Worm (Caenorhabditis elegans): ENCODE results near the gene T19C4.1.

T19C4.1 gene

DNA sequence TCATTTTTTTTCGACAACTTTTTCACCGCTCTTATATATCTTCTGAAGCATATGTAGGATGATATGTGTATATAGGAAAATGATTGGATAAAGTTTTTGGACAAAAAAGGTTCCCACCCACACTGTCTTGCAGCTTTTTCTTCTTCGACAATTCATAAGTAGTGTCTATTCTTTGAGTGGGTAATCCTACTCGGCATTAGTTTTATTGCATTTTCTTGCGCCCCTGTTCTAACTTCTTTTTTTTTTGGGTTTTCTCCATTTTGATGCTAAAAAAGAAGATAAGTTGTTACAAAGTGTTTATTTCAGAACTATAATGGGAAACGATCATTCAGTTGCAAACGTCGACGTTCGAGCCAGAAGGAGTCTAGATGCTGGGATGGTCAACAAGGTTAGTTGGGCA lies 15.2 kb upstream of the T19C4.1 start, which contains the start of gene glb-3:
Gene glb-3, plus strand, starts transcription at position 301 of the 400 bp plus-strand sequence.
- no peak for TF ChIP-seq hlh-30 (tag; optimal IDR thresholded peaks at IDR 0.05; ENCODE audit: insufficient read depth)
- TF ChIP-seq set-16 (GFP tag; IDR thresholded peaks at IDR 0.05) = no peak
- no peak for TF ChIP-seq F37D6.2 (tag; optimal IDR thresholded peaks at IDR 0.05)
- no peak for TF ChIP-seq ceh-82 (tag; optimal IDR thresholded peaks at IDR 0.05)
- no peak for TF ChIP-seq Y75B8A.6 (GFP tag; IDR thresholded peaks at IDR 0.05)
- TF ChIP-seq nhr-41 (GFP tag; IDR thresholded peaks at IDR 0.05) = no peak
- TF ChIP-seq ceh-62 (tag; optimal IDR thresholded peaks at IDR 0.05) = no peak

DNA sequence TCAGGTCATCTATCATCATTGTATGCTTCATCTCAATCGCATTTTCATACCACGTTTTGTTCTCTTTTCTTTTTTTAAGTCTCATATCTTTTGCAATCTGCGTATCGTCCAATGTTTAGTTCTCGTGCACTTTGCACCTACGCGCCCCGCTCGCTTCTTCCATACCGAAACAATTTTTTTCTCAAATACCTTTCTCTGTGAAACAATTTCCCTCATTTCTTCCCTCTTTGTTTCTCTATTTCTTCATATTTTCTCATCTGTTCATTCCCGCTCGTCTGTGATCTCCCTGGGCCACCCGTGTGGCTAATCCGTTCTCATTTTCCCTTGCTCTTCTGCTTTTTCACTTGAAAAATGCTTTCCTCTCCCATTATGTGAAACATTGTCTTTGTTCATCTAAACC lies 9.2 kb upstream of the T19C4.1 start:
- peak; percentile 62 for TF ChIP-seq hlh-11 (tag; optimal IDR thresholded peaks at IDR 0.05)
- TF ChIP-seq daf-16 (GFP tag; optimal IDR thresholded peaks at IDR 0.05) = no peak
- TF ChIP-seq daf-16 (tag; optimal IDR thresholded peaks at IDR 0.05) = peak; percentile 40
- no peak for TF ChIP-seq dmd-9 (GFP tag; IDR thresholded peaks at IDR 0.05)
- peak; percentile 23 for TF ChIP-seq mep-1 (tag; optimal IDR thresholded peaks at IDR 0.05)
- peak; percentile 73 for TF ChIP-seq aha-1 (tag)
- no peak for TF ChIP-seq saeg-2 (GFP tag; IDR thresholded peaks at IDR 0.05)
- no peak for TF ChIP-seq T20F7.1 (GFP tag; optimal IDR thresholded peaks at IDR 0.05)
- peak; percentile 12 for TF ChIP-seq dve-1 (tag; optimal IDR thresholded peaks at IDR 0.05; ENCODE audit: insufficient read depth)
- TF ChIP-seq ZK337.2 (GFP tag; IDR thresholded peaks at IDR 0.05) = no peak
- TF ChIP-seq mes-2 (tag; optimal IDR thresholded peaks at IDR 0.05; ENCODE audit: poor library complexity, severe bottlenecking) = no peak
- TF ChIP-seq nhr-11 (tag; optimal IDR thresholded peaks at IDR 0.05) = peak; percentile 20
- TF ChIP-seq hlh-30 (tag; optimal IDR thresholded peaks at IDR 0.05; ENCODE audit: insufficient read depth) = peak; percentile 21
- TF ChIP-seq dmd-6 (GFP tag; IDR thresholded peaks at IDR 0.05) = 0 out of 2 replicates have a peak, but pooled peaks have one; percentile 13
- peak; percentile 47 for TF ChIP-seq mxl-3 (GFP tag; optimal IDR thresholded peaks at IDR 0.05)
- TF ChIP-seq mdl-1 (tag; optimal IDR thresholded peaks at IDR 0.05) = peak in 1 of 2 experiments; percentile 48
- peak; percentile 26 for TF ChIP-seq nhr-28 (tag; optimal IDR thresholded peaks at IDR 0.05)

DNA sequence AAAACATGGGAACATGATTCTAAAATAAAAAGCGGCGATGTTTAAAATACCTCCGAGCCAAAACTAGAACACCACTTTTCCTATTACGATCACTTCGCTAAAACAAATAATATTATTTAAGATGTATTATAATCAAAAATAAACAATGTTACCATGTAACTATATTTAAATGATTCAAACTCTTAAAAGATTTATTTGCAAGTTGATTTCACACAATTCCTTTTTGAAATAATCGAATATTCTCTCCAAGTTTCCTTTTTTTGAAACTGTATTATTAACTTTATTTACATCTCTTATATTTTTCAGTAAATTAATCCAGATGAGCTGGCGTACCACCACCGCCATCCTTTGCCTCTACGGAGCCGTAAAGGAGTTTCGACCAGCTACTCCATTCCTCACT lies 8.3 kb upstream of the T19C4.1 start, which contains the start of gene folt-1:
Gene folt-1, plus strand, starts transcription at position 301 of the 400 bp plus-strand sequence.
- no peak for TF ChIP-seq daf-12 (tag; optimal IDR thresholded peaks at IDR 0.05)
- TF ChIP-seq dve-1 (tag; optimal IDR thresholded peaks at IDR 0.05; ENCODE audit: insufficient read depth) = no peak
- no peak for TF ChIP-seq snpc-1.2 (GFP tag; IDR thresholded peaks at IDR 0.05)
- no peak for TF ChIP-seq pqm-1 (tag; optimal IDR thresholded peaks at IDR 0.05)
- no peak for TF ChIP-seq ctbp-1 (GFP tag; IDR thresholded peaks at IDR 0.05)
- TF ChIP-seq lin-13 (GFP tag; optimal IDR thresholded peaks at IDR 0.05) = no peak

DNA sequence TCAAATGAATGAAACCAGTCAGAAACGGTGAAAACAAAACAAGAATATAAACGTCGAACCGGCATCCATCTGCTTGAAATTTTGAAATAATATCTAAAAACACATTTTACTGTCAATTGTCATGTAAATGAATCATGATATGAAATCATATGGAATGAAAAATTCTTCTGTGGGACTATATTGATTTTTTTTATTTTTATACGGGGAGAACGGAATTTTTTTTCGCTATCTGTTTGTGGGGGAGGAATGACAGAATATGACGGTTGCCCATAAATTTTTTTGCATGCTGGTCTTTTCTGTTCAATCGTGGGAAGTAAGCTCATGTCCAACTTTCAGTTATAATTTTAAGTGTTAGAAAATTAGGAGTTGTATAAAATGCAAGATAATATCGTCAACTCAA lies 4.8 kb upstream of the T19C4.1 start, which contains the start of gene C06H2.7:
Gene C06H2.7, minus strand, starts transcription at position 101 of the 400 bp plus-strand sequence.
- no peak for TF ChIP-seq Y75B8A.6 (GFP tag; IDR thresholded peaks at IDR 0.05)
- TF ChIP-seq mdt-29 (GFP tag; IDR thresholded peaks at IDR 0.05) = no peak
- TF ChIP-seq madf-9 (GFP tag; conservative IDR thresholded peaks at IDR 0.05) = no peak
- no peak for TF ChIP-seq nhr-48 (tag; optimal IDR thresholded peaks at IDR 0.05)
- no peak for TF ChIP-seq unc-130 (GFP tag; optimal IDR thresholded peaks at IDR 0.05)
- TF ChIP-seq F10B5.3 (tag; optimal IDR thresholded peaks at IDR 0.05) = no peak
- TF ChIP-seq lsy-2 (tag; optimal IDR thresholded peaks at IDR 0.05) = no peak
- no peak for TF ChIP-seq arid-1 (GFP tag; conservative IDR thresholded peaks at IDR 0.05)
- TF ChIP-seq zag-1 (tag; optimal IDR thresholded peaks at IDR 0.05) = no peak
- no peak for TF ChIP-seq ceh-32 (tag; optimal IDR thresholded peaks at IDR 0.05; ENCODE audit: poor library complexity)
- TF ChIP-seq ztf-7 (tag; optimal IDR thresholded peaks at IDR 0.05) = no peak
- no peak for TF ChIP-seq dmd-8 (GFP tag; IDR thresholded peaks at IDR 0.05)
- TF ChIP-seq ceh-82 (tag; optimal IDR thresholded peaks at IDR 0.05) = no peak
- TF ChIP-seq cey-2 (tag; optimal IDR thresholded peaks at IDR 0.05; ENCODE audit: borderline replicate concordance, insufficient read depth) = no peak
- no peak for TF ChIP-seq gei-8 (GFP tag; optimal IDR thresholded peaks at IDR 0.05)

Data from whole organism, L4 larva.